Worm (Caenorhabditis elegans): ENCODE data around the gene actl-1.

ce11 chrX:6522634-6523070 is 23.0 kb upstream of the actl-1 start:
- TF ChIP-seq nfya-1 (tag; optimal IDR thresholded peaks at IDR 0.05) = no peak
- no peak for TF ChIP-seq ets-4 (tag; optimal IDR thresholded peaks at IDR 0.05)
- no peak for TF ChIP-seq pha-4 (tag; optimal IDR thresholded peaks at IDR 0.05)
- TF ChIP-seq ztf-16 (tag; optimal IDR thresholded peaks at IDR 0.05) = no peak
- no peak for TF ChIP-seq pqm-1 (tag; optimal IDR thresholded peaks at IDR 0.05)
- no peak for TF ChIP-seq ceh-14 (tag; optimal IDR thresholded peaks at IDR 0.05)
- no peak for TF ChIP-seq C38D4.7 (GFP tag; optimal IDR thresholded peaks at IDR 0.05)
- no peak for TF ChIP-seq lin-11 (tag; optimal IDR thresholded peaks at IDR 0.05)
- no peak for TF ChIP-seq rnt-1 (tag; optimal IDR thresholded peaks at IDR 0.05)
- no peak for TF ChIP-seq madf-2 (tag; optimal IDR thresholded peaks at IDR 0.05)

Measured in whole organism, late embryonic.